Fruit fly (Drosophila melanogaster) whole organism, embryonic: Measurements from ENCODE around the gene Grip75.
A peak's percentile ranks its signal among the peaks of the same experiment; 100 is the strongest.

Experiments used
- Awh ChIP-seq: fragments of 200-800 bp; sonication (Bioruptor generic); IDR thresholded peaks from 2 replicates; pipeline ENCODE4, ENCODE4 v1.3.6; 2022; ENCODE audit warnings: missing biosample characterization, missing genetic modification characterization
- BtbVII ChIP-seq: fragments of 200-800 bp; sonication (Bioruptor generic); optimal IDR thresholded peaks from 3 replicates; lab custom pipeline; 2017; ENCODE audit warnings: missing biosample characterization, mild to moderate bottlenecking, missing genetic modification characterization
- Bteb2 ChIP-seq: fragments of 200-800 bp; sonication (Bioruptor generic); optimal IDR thresholded peaks from 2 replicates; lab custom pipeline; 2016; ENCODE audit warnings: missing biosample characterization, missing genetic modification characterization
- CG12155 ChIP-seq: fragments of 200-800 bp; sonication (Bioruptor generic); optimal IDR thresholded peaks from 3 replicates; lab custom pipeline; 2016; ENCODE audit warnings: missing biosample characterization, missing genetic modification characterization
- CG12769 ChIP-seq: fragments of 200-800 bp; sonication (Bioruptor generic); optimal IDR thresholded peaks from 2 replicates; lab custom pipeline; 2019; ENCODE audit warnings: missing biosample characterization, mild to moderate bottlenecking, missing genetic modification characterization, moderate library complexity
- CG15479 ChIP-seq: fragments of 200-800 bp; sonication (Bioruptor generic); optimal IDR thresholded peaks from 3 replicates; lab custom pipeline; 2019; ENCODE audit warnings: missing biosample characterization, mild to moderate bottlenecking, missing genetic modification characterization, moderate library complexity
- CG17912 ChIP-seq: fragments of 200-800 bp; sonication (Bioruptor generic); optimal IDR thresholded peaks from 2 replicates; lab custom pipeline; 2018; ENCODE audit warnings: missing biosample characterization, mild to moderate bottlenecking, missing genetic modification characterization
- CG32532 ChIP-seq: fragments of 200-800 bp; sonication (Bioruptor generic); IDR thresholded peaks from 2 replicates; pipeline ENCODE4 v1.3.6; 2022; ENCODE audit warnings: missing biosample characterization, missing genetic modification characterization
- CG4328 ChIP-seq: fragments of 200-800 bp; sonication (Bioruptor generic); optimal IDR thresholded peaks from 3 replicates; lab custom pipeline; 2017; ENCODE audit warnings: missing biosample characterization, missing genetic modification reagents, missing genetic modification characterization
- CG5245 ChIP-seq: fragments of 200-800 bp; sonication (Bioruptor generic); optimal IDR thresholded peaks from 3 replicates; lab custom pipeline; 2016; ENCODE audit warnings: missing biosample characterization, missing genetic modification characterization
- CG6175 ChIP-seq: fragments of 200-800 bp; sonication (Bioruptor generic); IDR thresholded peaks from 3 replicates; pipeline ENCODE4 v1.3.6; 2022; ENCODE audit warnings: missing biosample characterization, missing genetic modification characterization
- CG7357 ChIP-seq: fragments of 200-800 bp; sonication (Bioruptor generic); IDR thresholded peaks from 3 replicates; pipeline ENCODE4 v1.3.6; 2022; ENCODE audit warnings: missing biosample characterization, missing genetic modification characterization
- CG7987 ChIP-seq: fragments of 200-800 bp; sonication (Bioruptor generic); optimal IDR thresholded peaks from 2 replicates; lab custom pipeline; 2018; ENCODE audit warnings: missing biosample characterization, mild to moderate bottlenecking, missing genetic modification characterization, moderate library complexity
- CG8290 ChIP-seq, 3 experiments: fragments of 200-800 bp; sonication (Bioruptor generic); optimal IDR thresholded peaks; 2 replicates each; lab custom pipeline; 2016 to 2019; ENCODE audit warnings: missing biosample characterization in 3 of 3, missing genetic modification characterization in 3 of 3, mild to moderate bottlenecking in 2 of 3, moderate library complexity in 1 of 3
- CG8388 ChIP-seq: fragments of 200-800 bp; sonication (Bioruptor generic); optimal IDR thresholded peaks from 2 replicates; lab custom pipeline; 2019; ENCODE audit warnings: missing biosample characterization, mild to moderate bottlenecking, missing genetic modification characterization, moderate library complexity
- CG9932 ChIP-seq: fragments of 200-800 bp; sonication (Bioruptor generic); IDR thresholded peaks from 2 replicates; pipeline ENCODE4 v1.3.6; 2022; ENCODE audit warnings: missing biosample characterization, missing genetic modification characterization
- Dbx ChIP-seq: fragments of 200-800 bp; sonication (Bioruptor generic); IDR thresholded peaks from 3 replicates; pipeline ENCODE4 v1.3.6; 2022; ENCODE audit warnings: missing biosample characterization, missing genetic modification characterization
- Fer3 ChIP-seq: fragments of 200-800 bp; sonication (Bioruptor generic); optimal IDR thresholded peaks from 2 replicates; lab custom pipeline; 2018; ENCODE audit warnings: missing biosample characterization, mild to moderate bottlenecking, missing genetic modification characterization, moderate library complexity
- HLHmδ ChIP-seq: fragments of 200-800 bp; sonication (Bioruptor generic); optimal IDR thresholded peaks from 2 replicates; lab custom pipeline; 2018; ENCODE audit warnings: missing biosample characterization, mild to moderate bottlenecking, missing genetic modification characterization, moderate library complexity
- Kr ChIP-seq: fragments of 200-800 bp; sonication (Bioruptor generic); optimal IDR thresholded peaks from 2 replicates; lab custom pipeline; 2017; ENCODE audit warnings: missing biosample characterization, mild to moderate bottlenecking, missing genetic modification characterization
- Med ChIP-seq: fragments of 200-800 bp; sonication (Bioruptor generic); peaks from one replicate; lab custom pipeline; 2016; ENCODE audit warnings: missing biosample characterization, missing genetic modification characterization, mild to moderate bottlenecking, inconsistent platforms, moderate library complexity
- Pdp1 ChIP-seq, 2 experiments: fragments of 200-800 bp; sonication (Bioruptor generic); optimal IDR thresholded peaks; 3 replicates each; lab custom pipeline; 2016; ENCODE audit warnings: missing biosample characterization in 2 of 2, missing genetic modification characterization in 2 of 2, mild to moderate bottlenecking in 1 of 2, moderate library complexity in 1 of 2
- Xbp1 ChIP-seq: fragments of 200-800 bp; sonication (Bioruptor generic); optimal IDR thresholded peaks from 3 replicates; lab custom pipeline; 2016; ENCODE audit warnings: missing biosample characterization, mild to moderate bottlenecking, missing genetic modification characterization
- ab ChIP-seq: fragments of 200-800 bp; sonication (Bioruptor generic); optimal IDR thresholded peaks from 2 replicates; lab custom pipeline; 2016; ENCODE audit warnings: missing biosample characterization, missing genetic modification characterization
- chm ChIP-seq: fragments of 200-800 bp; sonication (Bioruptor generic); IDR thresholded peaks from 2 replicates; pipeline ENCODE4 v1.3.6; 2022; ENCODE audit warnings: missing biosample characterization, missing genetic modification characterization
- ci ChIP-seq: fragments of 200-800 bp; sonication (Bioruptor generic); IDR thresholded peaks from 3 replicates; pipeline ENCODE4 v1.3.6; 2022; ENCODE audit warnings: missing biosample characterization, missing genetic modification characterization
- cwo ChIP-seq: fragments of 200-800 bp; sonication (Bioruptor generic); optimal IDR thresholded peaks from 3 replicates; lab custom pipeline; 2017; ENCODE audit warnings: missing biosample characterization, missing genetic modification characterization, mild to moderate bottlenecking, moderate library complexity, missing genetic modification reagents
- dmrt11E ChIP-seq: fragments of 200-800 bp; sonication (Bioruptor generic); optimal IDR thresholded peaks from 3 replicates; lab custom pipeline; 2018; ENCODE audit warnings: missing biosample characterization, mild to moderate bottlenecking, missing genetic modification characterization, moderate library complexity
- eve ChIP-seq, 2 experiments: fragments of >200 bp; optimal IDR thresholded peaks; 2 replicates each; lab custom pipeline; 2017; ENCODE audit warnings: missing biosample characterization in 2 of 2, missing genetic modification characterization in 2 of 2
- fd64A ChIP-seq: fragments of 200-800 bp; sonication (Bioruptor generic); optimal IDR thresholded peaks from 3 replicates; lab custom pipeline; 2018; ENCODE audit warnings: missing biosample characterization, mild to moderate bottlenecking, missing genetic modification characterization
- grau ChIP-seq: fragments of 200-800 bp; optimal IDR thresholded peaks from 3 replicates; lab custom pipeline; 2019; ENCODE audit warnings: missing biosample characterization, mild to moderate bottlenecking, missing genetic modification characterization, moderate library complexity
- onecut ChIP-seq: fragments of 200-800 bp; sonication (Bioruptor generic); IDR thresholded peaks from 2 replicates; pipeline ENCODE4 v1.3.6; 2022; ENCODE audit warnings: missing biosample characterization, missing genetic modification characterization
- org-1 ChIP-seq: fragments of 200-800 bp; sonication (Bioruptor generic); optimal IDR thresholded peaks from 2 replicates; lab custom pipeline; 2017; ENCODE audit warnings: missing biosample characterization, missing genetic modification characterization
- psq ChIP-seq: fragments of 200-800 bp; sonication (Bioruptor generic); optimal IDR thresholded peaks from 2 replicates; lab custom pipeline; 2017; ENCODE audit warnings: missing biosample characterization, missing genetic modification characterization
- sd ChIP-seq: fragments of 200-800 bp; sonication (Bioruptor generic); optimal IDR thresholded peaks from 3 replicates; lab custom pipeline; 2018; ENCODE audit warnings: missing biosample characterization, mild to moderate bottlenecking, missing genetic modification characterization, moderate library complexity
- tll ChIP-seq, 2 experiments: fragments of 200-800 bp in 1 of 2; fragments of >200 bp in 1 of 2; sonication (Bioruptor generic) in 1 of 2; optimal IDR thresholded peaks; 2 replicates each; lab custom pipeline; 2017 to 2019; ENCODE audit warnings: missing biosample characterization in 2 of 2, missing genetic modification characterization in 2 of 2, mild to moderate bottlenecking in 1 of 2, moderate library complexity in 1 of 2
- unpg ChIP-seq: fragments of 200-800 bp; sonication (Bioruptor generic); optimal IDR thresholded peaks from 3 replicates; lab custom pipeline; 2018; ENCODE audit warnings: missing biosample characterization, mild to moderate bottlenecking, missing genetic modification characterization, moderate library complexity

Grip75 gene

DNA sequence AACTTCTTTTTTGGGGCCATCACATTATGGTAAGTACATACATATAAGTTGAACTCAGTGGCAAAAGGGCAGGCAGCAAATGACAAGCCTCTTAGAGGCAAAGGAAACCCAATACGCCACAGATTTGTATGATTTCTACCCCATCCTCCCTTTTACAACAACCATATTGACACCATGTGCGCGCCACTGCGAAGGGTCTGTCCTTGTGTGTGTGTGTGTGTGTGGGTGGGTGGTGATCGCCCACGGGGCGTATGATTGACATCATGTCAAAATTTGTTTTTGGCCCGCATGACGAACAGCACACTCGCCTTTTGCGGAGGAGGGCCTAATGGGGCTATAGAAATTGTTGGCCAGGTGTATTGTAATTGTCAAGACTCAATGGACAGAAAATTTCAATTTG is 16.5 kb downstream of the Grip75 start (continued):
- no peak for TF ChIP-seq grau (tag; lab: Kevin White, UChicago)
- TF ChIP-seq org-1 (GFP tag; lab: Kevin White, UChicago) = peak; percentile 4
- no peak for TF ChIP-seq ab
- no peak for TF ChIP-seq fd64A (GFP tag; lab: Kevin White, UChicago)
- TF ChIP-seq CG8388 (GFP tag; lab: Kevin White, UChicago) = no peak
- 0 out of 3 replicates have a peak, but pooled peaks have one; percentile 48 for TF ChIP-seq ci (GFP tag; lab: Robert Waterston, UW)
- TF ChIP-seq BtbVII (GFP tag; lab: Kevin White, UChicago) = peak; percentile 53
- no peak for TF ChIP-seq CG15479 (GFP tag; lab: Kevin White, UChicago)
- TF ChIP-seq HLHmδ = peak; percentile 33
- TF ChIP-seq Kr (GFP tag; lab: Kevin White, UChicago) = no peak
- TF ChIP-seq CG32532 (GFP tag; lab: Robert Waterston, UW) = 0 out of 2 replicates have a peak, but pooled peaks have one; percentile 10
- peak; percentile 30; the same call in 1 of the 2 replicates for TF ChIP-seq Awh (GFP tag; lab: Robert Waterston, UW)
- no peak for TF ChIP-seq CG8290 (GFP tag; optimal IDR thresholded peaks at IDR 0.05; lab: Kevin White, UChicago)
- peak in 1 of 2 experiments; percentile 48 for TF ChIP-seq CG8290 (tag; optimal IDR thresholded peaks at IDR 0.05; lab: Kevin White, UChicago)
- TF ChIP-seq CG4328 (GFP tag; lab: Kevin White, UChicago) = no peak
- TF ChIP-seq CG17912 (GFP tag; lab: Kevin White, UChicago) = no peak
- TF ChIP-seq CG9932 (GFP tag; lab: Robert Waterston, UW) = no peak
- no peak for TF ChIP-seq Fer3 (tag; lab: Kevin White, UChicago)
- no peak for TF ChIP-seq CG12155 (GFP tag; lab: Kevin White, UChicago)
- no peak for TF ChIP-seq CG5245 (GFP tag; lab: Kevin White, UChicago)
- no peak for TF ChIP-seq Xbp1 (GFP tag; lab: Kevin White, UChicago)
- TF ChIP-seq CG7987 = peak; percentile 12
- TF ChIP-seq psq (GFP tag; lab: Kevin White, UChicago) = no peak
- 0 out of 2 replicates have a peak, but pooled peaks have one; percentile 27 for TF ChIP-seq chm (GFP tag; lab: Robert Waterston, UW)
- no peak for TF ChIP-seq Bteb2 (GFP tag; lab: Kevin White, UChicago)
- no peak for TF ChIP-seq unpg (GFP tag; lab: Kevin White, UChicago)
- TF ChIP-seq tll (GFP tag; optimal IDR thresholded peaks at IDR 0.05; lab: Kevin White, UChicago) = no peak
- TF ChIP-seq CG12769 (tag; lab: Kevin White, UChicago) = peak; percentile 15
- no peak for TF ChIP-seq CG7357 (GFP tag; lab: Robert Waterston, UW)
- peak; percentile 32; the same call in 1 of the 3 replicates for TF ChIP-seq CG6175
- TF ChIP-seq Med (GFP tag; lab: Kevin White, UChicago) = peak; percentile 38
- TF ChIP-seq dmrt11E (tag; lab: Kevin White, UChicago) = no peak

- TF ChIP-seq sd (tag; lab: Kevin White, UChicago) (peak; percentile 54), Pdp1 (GFP tag; optimal IDR thresholded peaks at IDR 0.05; lab: Kevin White, UChicago) (peak in 1 of 2 experiments; percentile 23), BtbVII (GFP tag; lab: Kevin White, UChicago) (peak; percentile 7), onecut (GFP tag; lab: Robert Waterston, UW) (peak; percentile 40; the same call in 1 of the 2 replicates), eve (GFP tag; optimal IDR thresholded peaks at IDR 0.05; lab: Kevin White, UChicago) (peak in 1 of 2 experiments; percentile 33), cwo (no peak), Dbx (GFP tag; lab: Robert Waterston, UW) (no peak)
- TF ChIP-seq, all 482 proteins: peak for 5
These were observed 17.3 kb downstream of the Grip75 start for dm6 chr2L:10500309-10500974.
